Worm (Caenorhabditis elegans) whole organism, L4/young adult: ENCODE measurements around the gene C39H7.4.

Experiments
- W03F9.2 ChIP-seq: fragments of 150-350 bp; optimal IDR thresholded peaks from 2 replicates; lab custom pipeline; 2014; ENCODE audit warnings: missing biosample characterization, missing genetic modification characterization
- dao-5 ChIP-seq: sonication (generic microtip); optimal IDR thresholded peaks from 2 replicates; lab custom pipeline; 2016; ENCODE audit warnings: missing genotype, missing genetic modification characterization, moderate library complexity, missing compliant biosample characterization
- him-1 ChIP-seq: sonication (generic microtip); optimal IDR thresholded peaks from 2 replicates; lab custom pipeline; 2016; ENCODE audit warnings: missing genotype, missing genetic modification reagents, missing genetic modification characterization, missing compliant biosample characterization

ce11 chrIV:5574033-5574432, 40.4 kb downstream of the C39H7.4 start, which contains the start of gene T12E12.6:
- TF ChIP-seq him-1 (tag; lab: Kevin White, UChicago) (no peak), dao-5 (tag; lab: Kevin White, UChicago) (no peak), W03F9.2 (tag; lab: Kevin White, UChicago) (no peak)
